Worm (Caenorhabditis elegans): ENCODE data around the gene C25G6.1.

DNA sequence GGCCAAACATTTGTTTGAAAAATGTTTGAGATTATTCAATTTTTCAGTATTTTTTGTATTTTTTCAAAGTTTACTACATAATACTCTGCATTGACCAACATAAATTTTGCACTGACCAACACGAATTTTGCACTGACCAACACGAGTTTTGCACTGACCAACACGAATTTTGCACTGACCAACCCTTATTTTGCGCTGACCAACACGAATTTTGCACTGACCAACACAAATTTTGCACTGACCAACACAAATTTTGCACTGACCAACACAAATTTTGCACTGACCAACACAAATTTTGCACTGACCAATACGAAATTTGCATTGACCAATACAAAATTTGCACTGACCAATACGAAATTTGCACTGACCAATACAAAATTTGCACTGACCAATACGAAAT, 22.2 kb downstream of the C25G6.1 start:
- no peak for TF ChIP-seq lin-39 (tag; optimal IDR thresholded peaks at IDR 0.05)
- TF ChIP-seq ama-1 (optimal IDR thresholded peaks at IDR 0.05): no peak
- TF ChIP-seq unc-62 (GFP tag; optimal IDR thresholded peaks at IDR 0.05): no peak
- TF ChIP-seq unc-30 (tag; optimal IDR thresholded peaks at IDR 0.05): no peak
- no peak for TF ChIP-seq lin-15B (tag; optimal IDR thresholded peaks at IDR 0.05)
- TF ChIP-seq pag-3 (tag; optimal IDR thresholded peaks at IDR 0.05; ENCODE audit: borderline replicate concordance, insufficient read depth): no peak
